Worm (Caenorhabditis elegans): ENCODE data around the gene Y59A8B.12.

ce11 chrV:18079163-18079562, 6.9 kb downstream of the Y59A8B.12 start:
- no peak for TF ChIP-seq flt-1 (GFP tag; IDR thresholded peaks at IDR 0.05)
- no peak for TF ChIP-seq hmg-4 (GFP tag; optimal IDR thresholded peaks at IDR 0.05)
- no peak for TF ChIP-seq ceh-36 (tag; optimal IDR thresholded peaks at IDR 0.05)
- peak; percentile 22 for TF ChIP-seq F13C5.2 (tag; optimal IDR thresholded peaks at IDR 0.05)
- TF ChIP-seq sea-1 (GFP tag; conservative IDR thresholded peaks at IDR 0.05) = no peak
- TF ChIP-seq aly-1 (tag; optimal IDR thresholded peaks at IDR 0.05) = no peak
- no peak for TF ChIP-seq ama-1 (optimal IDR thresholded peaks at IDR 0.05)
- no peak for TF ChIP-seq ets-7 (tag; optimal IDR thresholded peaks at IDR 0.05)
